Worm (Caenorhabditis elegans) whole organism, dauer: ENCODE data around the gene ZK1290.14.

ENCODE experiments used
- unc-62 ChIP-seq: sonication (generic microtip); optimal IDR thresholded peaks from 2 replicates; lab custom pipeline; 2017; ENCODE audit warnings: missing biosample characterization, missing genetic modification reagents, missing genetic modification characterization

ZK1290.14 gene

DNA sequence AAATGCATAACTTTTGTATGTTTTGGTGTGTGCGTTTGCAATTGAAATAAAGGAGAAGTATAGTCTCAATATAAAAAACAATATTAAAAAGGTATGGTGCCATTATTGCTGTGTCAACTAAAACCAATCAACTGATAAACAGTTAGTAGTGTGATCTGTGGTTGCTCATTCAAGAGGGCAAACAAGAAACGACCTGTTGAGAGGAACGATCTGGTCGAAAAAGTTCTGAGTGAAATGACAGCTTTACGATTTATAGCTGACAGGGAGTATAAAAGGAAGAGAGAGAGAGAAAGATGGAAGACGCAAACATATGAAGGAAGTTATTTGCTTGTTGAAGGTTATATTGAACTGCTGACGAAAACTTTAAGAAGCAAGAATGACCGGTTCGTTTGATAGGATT lies 2.6 kb upstream of the ZK1290.14 start:
- no peak for TF ChIP-seq unc-62

DNA sequence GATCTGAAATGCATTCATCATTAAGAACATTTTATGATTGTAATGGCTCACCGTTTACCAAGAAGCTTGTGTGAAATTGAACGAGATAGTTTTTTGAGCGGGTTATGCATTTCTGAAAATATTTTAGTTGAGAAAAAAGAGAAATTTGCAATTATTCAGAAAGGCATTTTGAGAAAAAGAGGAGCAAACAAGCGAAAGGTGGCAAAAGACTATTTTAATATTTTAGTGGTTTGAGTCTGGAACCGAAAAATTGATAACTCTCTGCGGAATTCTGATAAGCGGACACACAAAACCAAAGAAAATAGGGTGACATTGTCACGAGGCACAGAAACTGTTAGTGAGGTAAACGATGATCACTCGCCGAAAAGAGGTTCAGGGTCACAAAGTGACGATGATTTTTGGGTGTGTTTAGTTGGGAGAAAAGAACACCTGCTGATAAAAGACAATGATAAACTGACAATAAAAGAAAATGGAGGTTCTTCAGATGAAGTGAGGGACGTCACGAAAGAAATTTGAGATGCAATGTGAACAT lies 610 bp downstream of the ZK1290.14 start:
- TF ChIP-seq unc-62: no peak

DNA sequence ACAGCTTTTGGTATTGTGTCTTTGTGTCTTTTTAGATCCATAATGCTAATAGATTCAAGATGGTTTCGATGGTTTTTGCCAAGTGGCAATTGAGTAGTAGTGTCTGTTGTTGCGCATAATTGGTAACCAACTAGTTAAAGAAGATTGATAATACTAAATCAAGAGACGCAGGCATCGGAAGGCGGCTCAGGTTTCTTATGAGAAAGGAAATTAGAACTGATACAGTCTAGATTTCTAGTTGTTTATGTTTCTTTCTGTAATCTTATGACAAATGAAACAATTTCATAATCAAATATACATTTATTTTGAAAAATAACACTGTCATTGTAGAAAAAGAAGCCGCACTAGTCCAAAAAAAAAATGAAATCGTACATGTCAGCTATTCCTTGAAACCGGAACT lies 1.6 kb downstream of the ZK1290.14 start, which contains the start of gene ZK1290.10:
TSS of gene ZK1290.10 (minus strand) at position 101 of the 400 bp plus-strand sequence.
- no peak for TF ChIP-seq unc-62

DNA sequence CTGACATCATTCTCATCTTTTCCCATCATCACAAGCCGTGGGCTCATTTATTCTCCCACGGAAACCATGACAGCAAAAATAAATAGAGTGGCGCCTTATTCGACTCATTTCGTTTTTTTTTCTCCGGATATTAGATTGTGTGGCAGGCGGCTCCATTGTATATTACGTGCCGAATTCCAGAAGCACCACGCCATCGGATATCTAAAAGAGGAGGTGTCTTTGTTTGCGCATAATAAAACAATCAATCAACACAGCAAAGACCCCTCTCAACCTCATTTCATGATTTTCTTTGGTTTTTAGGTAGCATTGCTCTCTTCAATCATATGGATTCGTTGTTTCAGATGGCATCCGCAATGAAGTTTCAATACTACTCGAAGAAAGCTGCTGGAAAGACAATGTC lies 6.4 kb downstream of the ZK1290.14 start, which contains the start of gene tph-1:
TSS of gene tph-1 (plus strand) at position 301 of the 400 bp plus-strand sequence.
- TF ChIP-seq unc-62: no peak

DNA sequence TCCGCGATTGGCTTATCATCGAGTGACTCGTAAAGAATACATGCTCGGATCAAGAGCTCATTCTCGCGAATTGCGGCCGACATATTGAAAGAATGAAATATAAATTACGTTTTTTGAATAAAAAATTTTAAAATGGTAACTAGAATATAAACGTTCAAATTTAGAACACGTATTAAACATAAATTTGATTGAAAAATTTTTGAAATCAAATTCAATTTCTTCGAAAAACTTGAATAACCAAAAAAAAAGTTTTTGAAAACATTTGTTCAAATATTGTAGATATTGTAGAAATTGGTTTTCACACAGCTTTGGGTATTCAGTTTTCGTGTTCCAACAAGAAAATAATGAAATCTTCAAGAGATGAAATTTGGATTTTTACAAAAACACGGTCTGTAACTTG lies 7.3 kb downstream of the ZK1290.14 start, which contains the start of gene fbxa-224:
TSS of gene fbxa-224 (minus strand) at position 101 of the 400 bp plus-strand sequence.
- TF ChIP-seq unc-62: no peak

DNA sequence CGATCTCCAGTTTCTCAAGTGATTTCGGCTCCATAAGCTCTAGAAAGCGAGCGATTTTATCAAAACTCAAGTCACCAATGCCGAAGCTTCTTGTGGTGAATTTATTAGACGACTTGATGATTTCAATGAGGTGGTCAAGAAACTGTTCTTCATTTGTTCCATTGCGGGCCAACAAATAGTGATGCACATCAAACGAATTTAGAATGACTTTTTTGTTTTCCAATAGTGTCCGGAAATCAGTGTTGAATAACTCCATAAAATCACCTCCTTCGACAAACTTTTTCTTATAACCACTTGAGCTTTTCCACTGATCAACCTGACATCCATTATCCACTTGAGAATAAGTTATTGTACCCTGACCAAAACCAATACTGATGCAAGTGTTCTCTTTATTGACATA lies 8.1 kb downstream of the ZK1290.14 start:
- no peak for TF ChIP-seq unc-62

DNA sequence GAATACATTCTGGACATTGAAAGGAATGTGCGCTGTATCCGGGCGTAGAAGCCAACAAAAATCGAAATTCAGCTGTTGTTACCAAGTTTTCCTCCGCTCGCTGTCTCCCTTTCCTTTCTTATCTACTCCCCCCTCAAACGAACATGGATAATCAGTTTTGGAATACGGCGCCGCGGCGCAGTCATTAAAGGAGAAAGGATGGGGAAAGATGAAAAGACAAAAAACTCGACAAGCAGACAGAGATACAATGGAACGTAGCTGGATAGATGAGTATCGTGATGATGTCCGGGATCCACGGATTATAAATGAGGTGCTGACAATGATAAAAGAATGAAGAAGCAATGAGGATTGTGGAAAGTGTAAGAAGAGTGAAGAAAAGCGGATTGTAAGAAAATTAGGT lies 10.0 kb downstream of the ZK1290.14 start:
- TF ChIP-seq unc-62: no peak

DNA sequence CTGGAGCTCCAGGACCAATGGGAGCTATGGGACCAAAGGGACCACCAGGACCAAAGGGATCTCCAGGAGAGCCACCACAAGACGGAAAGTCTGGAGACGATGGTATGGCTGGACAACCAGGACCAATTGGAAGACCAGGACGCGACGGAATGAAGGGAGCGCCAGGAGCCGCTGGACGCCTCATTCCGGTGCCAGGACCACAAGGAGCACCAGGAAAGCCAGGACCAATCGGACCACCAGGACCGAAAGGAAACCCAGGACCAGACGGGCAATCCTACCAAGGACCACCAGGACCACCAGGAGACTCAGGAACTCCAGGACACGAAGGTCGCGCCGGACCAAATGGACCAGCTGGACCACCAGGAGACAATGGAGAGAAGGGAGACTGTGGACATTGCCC lies 10.6 kb downstream of the ZK1290.14 start:
- no peak for TF ChIP-seq unc-62

DNA sequence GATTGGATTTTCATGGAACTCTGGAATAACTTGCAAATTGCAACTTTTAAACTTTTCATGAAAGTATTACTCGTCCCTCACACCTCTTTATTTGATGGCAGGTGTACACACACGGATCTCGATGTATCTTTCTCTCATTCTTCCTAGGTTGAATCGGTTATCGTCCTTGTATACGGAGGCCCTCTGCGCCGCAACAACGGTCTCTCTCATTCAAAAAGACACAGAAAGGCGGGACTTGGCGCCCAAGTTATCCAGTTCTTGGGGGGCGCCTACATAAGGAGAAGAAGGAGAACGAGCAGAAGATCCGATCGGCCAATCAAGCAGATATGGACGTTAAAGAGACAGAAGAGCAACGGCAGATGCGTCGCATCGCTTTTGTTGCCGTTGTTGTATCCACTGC lies 11.6 kb downstream of the ZK1290.14 start, which contains the start of gene rol-8:
TSS of gene rol-8 (plus strand) at position 301 of the 400 bp plus-strand sequence.
- TF ChIP-seq unc-62: no peak

DNA sequence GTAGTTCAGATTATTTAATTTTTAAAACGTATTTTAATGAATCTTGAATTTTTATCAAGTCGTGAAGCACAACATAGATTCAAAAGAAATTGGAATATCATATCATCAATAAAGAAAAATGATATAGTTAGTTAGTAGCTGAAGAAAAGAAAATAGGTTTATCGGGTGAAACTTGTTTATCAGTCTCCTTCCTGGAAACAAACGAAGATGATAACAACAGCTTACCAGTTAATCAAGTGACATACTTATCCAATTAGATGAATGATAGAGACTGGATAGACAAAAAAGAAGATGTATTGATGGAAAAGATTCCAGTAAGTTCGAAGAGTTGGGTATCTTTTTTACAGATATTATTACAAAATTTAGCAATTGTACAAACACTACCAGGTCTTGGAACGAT lies 12.4 kb downstream of the ZK1290.14 start:
- no peak for TF ChIP-seq unc-62

DNA sequence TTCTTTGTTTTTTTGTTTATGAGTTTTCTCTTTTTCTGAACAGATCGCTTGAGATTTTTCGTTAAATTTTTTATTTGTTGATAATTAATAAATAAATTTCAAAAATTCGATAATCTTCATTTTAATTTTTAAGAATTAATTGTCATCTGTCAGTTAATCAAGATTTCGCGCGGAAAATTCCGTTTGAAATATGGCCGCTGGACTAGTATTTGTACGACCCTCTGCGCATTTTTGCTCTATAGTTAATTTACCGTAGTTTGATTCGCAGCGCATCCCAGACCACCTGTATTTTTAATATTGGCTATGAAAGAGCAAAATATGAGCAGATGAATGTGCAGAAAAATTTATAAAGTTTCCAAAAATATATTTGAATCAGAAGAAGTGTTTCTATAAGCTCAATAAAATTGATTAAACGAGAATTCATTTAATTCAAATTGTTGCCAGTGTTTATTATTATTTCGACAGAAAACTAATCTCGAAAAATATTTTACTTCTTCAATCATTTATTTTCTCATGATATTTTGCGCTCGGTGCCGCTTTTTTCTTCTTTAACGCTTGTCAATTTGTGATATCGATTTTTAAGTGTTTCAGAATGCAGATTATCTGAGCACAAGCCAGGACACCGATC lies 17.7 kb downstream of the ZK1290.14 start, which contains the start of gene nfi-1:
TSS of gene nfi-1 (plus strand) at position 578 of the 628 bp plus-strand sequence.
- TF ChIP-seq unc-62: no peak

DNA sequence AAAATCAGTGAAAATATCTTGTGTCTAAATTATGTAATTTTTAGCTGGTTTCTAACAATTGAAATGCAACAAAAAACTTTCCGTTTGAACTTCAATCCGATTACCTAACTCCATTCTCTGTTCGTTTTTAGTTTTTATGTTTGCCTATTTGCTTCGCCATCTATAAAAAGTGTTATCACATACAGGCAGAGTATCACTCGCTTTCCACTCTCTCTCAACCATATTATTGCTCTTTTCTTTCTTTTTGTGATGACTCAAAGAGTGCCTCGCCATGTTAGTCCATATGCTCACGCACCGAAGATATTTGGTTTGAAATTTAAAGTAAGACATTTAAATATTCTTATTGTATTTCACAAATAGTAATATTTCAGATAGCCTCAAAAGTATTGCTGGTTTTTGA lies 20.5 kb downstream of the ZK1290.14 start, which contains the start of gene ZK1290.13:
TSS of gene ZK1290.13 (plus strand) at position 73 of the 400 bp plus-strand sequence.
- no peak for TF ChIP-seq unc-62

DNA sequence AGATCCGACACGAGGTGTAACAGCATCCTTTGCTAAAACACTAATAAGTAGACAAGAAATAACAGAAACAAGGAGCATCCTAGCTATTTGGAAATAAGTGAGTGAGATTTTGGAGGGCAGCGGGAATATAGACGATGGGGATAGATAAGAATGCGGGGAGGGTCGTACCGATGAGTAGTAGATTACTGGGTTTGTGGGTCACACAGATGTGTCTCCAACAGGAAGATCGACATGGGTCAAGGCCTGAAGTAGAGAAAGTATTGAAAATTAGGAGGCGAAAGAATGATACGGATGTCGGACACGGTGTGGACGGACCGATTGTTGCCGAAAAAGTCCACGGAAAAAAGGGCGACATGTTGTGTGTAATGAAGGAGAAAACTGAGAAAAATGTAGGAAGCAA lies 21.0 kb downstream of the ZK1290.14 start, which contains the start of gene wrt-10:
TSS of gene wrt-10 (minus strand) at position 195 of the 400 bp plus-strand sequence.
- no peak for TF ChIP-seq unc-62

DNA sequence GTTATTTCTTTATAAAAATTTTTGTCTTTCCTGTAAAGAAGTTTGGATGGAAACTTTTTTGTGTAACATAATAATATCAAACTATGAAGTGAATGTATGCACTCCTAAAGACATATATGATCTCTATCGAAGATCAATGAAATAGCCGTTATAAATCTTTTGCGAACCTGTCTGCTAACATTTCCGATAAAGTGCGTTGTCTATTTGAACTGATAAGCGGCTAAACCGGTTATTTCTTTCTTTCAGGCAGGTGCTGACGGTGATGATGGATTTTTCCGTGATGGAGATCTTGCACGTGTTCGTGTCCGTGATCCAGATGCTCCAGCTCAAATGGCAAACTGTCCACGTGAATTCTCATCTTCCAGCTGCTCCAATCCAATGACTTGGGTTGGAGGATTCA lies 23.9 kb downstream of the ZK1290.14 start:
- TF ChIP-seq unc-62: no peak

DNA sequence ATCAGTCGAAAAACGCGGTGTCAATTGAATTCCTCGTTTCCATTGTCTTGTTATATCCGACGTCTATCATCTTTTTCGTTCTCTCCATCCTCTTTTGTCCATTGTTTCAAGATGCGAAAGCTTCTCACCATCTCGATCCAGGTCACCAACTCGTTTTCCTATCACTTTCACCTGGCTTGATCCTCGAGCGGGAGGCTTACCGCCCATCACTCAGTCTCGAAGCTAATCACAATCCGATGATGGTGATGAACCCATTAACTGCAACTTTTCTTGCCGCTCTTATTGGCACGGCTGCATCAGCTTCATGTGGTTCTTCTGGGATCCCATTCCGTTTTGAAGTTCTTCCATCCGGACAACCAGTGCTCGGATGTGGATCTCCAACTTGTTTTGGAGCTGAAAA lies 24.4 kb downstream of the ZK1290.14 start, which contains the start of gene wrt-1:
TSS of gene wrt-1 (plus strand) at position 53 of the 400 bp plus-strand sequence.
- no peak for TF ChIP-seq unc-62

DNA sequence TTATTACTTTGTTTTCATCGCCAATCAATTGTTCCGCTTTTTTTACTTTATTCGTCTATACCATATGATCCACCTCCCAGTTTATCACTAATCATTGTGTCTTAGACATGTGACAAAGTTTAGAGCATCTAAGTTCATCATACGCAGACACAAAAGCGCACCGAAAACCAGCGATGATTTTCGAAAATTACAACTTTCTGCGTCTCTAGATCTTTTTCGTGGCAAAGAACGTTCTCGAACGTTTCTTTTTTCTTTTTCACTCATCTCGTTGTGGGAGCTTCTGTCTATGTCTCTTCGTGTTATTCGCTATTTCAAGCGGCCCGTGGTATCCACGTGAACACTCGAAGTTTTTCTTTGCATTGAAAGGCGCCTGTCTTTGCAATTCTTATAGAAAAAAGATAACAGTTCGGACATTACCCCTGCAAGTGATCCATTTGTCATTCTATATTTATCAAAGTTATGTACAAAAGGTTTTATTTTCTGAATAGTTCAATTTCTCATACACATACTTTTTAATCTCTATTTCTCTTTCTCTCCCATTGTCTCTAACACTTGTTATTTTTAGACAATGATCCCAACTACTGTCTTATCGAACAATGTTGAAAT lies 26.2 kb downstream of the ZK1290.14 start, which contains the start of gene ZK1290.5:
TSS of gene ZK1290.5 (plus strand) at position 566 of the 606 bp plus-strand sequence.
- no peak for TF ChIP-seq unc-62

DNA sequence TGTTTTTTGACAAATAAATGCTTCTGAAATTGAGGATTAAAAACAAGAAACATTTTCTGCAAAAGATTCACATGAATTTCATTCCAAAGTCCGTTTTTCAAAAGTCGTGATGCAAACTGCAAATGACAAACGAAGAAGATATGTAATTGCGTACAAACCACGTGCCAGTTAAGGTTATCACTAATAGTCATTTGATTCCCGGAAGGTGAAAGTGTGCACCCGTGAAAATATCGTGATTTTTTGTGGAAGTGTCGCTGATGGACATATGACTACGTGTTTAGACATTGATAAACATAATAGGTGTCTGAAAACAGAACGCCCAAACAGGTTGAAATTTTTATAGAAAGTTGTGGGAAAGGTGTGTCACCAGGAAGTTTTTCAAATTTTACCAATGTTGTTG lies 27.2 kb downstream of the ZK1290.14 start:
- TF ChIP-seq unc-62: no peak
